Worm (Caenorhabditis elegans) whole organism, early embryonic: ENCODE results near the gene mtm-9.

Experiments
- B0310.2 ChIP-seq: sonication (generic microtip); optimal IDR thresholded peaks from 2 replicates; lab custom pipeline; 2016; ENCODE audit warnings: mild to moderate bottlenecking, missing genetic modification characterization, missing compliant biosample characterization
- F13C5.2 ChIP-seq: sonication (generic microtip); optimal IDR thresholded peaks from 2 replicates; lab custom pipeline; 2017; ENCODE audit warnings: mild to moderate bottlenecking, missing genetic modification characterization, inconsistent platforms, missing compliant biosample characterization
- aly-1 ChIP-seq: sonication (generic microtip); optimal IDR thresholded peaks from 2 replicates; lab custom pipeline; 2016; ENCODE audit warnings: missing genetic modification characterization, missing compliant biosample characterization
- ama-1 ChIP-seq: fragments of 150-350 bp; optimal IDR thresholded peaks from 2 replicates; lab custom pipeline; 2014
- ceh-13 ChIP-seq: fragments of 200-800 bp; sonication (Bioruptor generic); optimal IDR thresholded peaks from 2 replicates; lab custom pipeline; 2018; ENCODE audit warnings: mild to moderate bottlenecking, missing genetic modification characterization, missing compliant biosample characterization
- ceh-36 ChIP-seq: sonication (generic microtip); optimal IDR thresholded peaks from 2 replicates; lab custom pipeline; 2016; ENCODE audit warnings: missing genetic modification characterization, inconsistent platforms, missing compliant biosample characterization
- ets-7 ChIP-seq: sonication (generic microtip); optimal IDR thresholded peaks from 2 replicates; lab custom pipeline; 2016; ENCODE audit warnings: missing genotype, missing genetic modification characterization, missing compliant biosample characterization
- flt-1 ChIP-seq: fragments of 200-800 bp; sonication (Bioruptor generic); IDR thresholded peaks from 2 replicates; pipeline ENCODE4 v1.3.6; 2022; ENCODE audit warnings: missing genetic modification characterization, missing compliant biosample characterization
- hmbx-1 ChIP-seq: sonication (generic microtip); optimal IDR thresholded peaks from 2 replicates; lab custom pipeline; 2016; ENCODE audit warnings: mild to moderate bottlenecking, missing genetic modification characterization, missing compliant biosample characterization
- hmg-4 ChIP-seq: fragments of 200-800 bp; sonication (Bioruptor generic); optimal IDR thresholded peaks from 2 replicates; lab custom pipeline; 2018; ENCODE audit warnings: mild to moderate bottlenecking, missing genetic modification characterization, missing compliant biosample characterization
- hnd-1 ChIP-seq: sonication (generic microtip); optimal IDR thresholded peaks from 2 replicates; lab custom pipeline; 2016; ENCODE audit warnings: missing genetic modification characterization, missing compliant biosample characterization
- pes-1 ChIP-seq: fragments of 200-800 bp; sonication (Bioruptor generic); IDR thresholded peaks from 2 replicates; pipeline ENCODE4 v1.3.6; 2022; ENCODE audit warnings: missing genetic modification reagents, missing genetic modification characterization, missing compliant biosample characterization
- scrt-1 ChIP-seq: fragments of 200-800 bp; sonication (Bioruptor generic); IDR thresholded peaks from 2 replicates; pipeline ENCODE4 v1.3.6; 2022; ENCODE audit warnings: missing genetic modification characterization, missing compliant biosample characterization
- sea-1 ChIP-seq: fragments of 200-800 bp; sonication (Bioruptor generic); conservative IDR thresholded peaks from 2 replicates; pipeline ENCODE4 v1.3.6; 2022; ENCODE audit warnings: missing genetic modification characterization, missing compliant biosample characterization
- tbx-11 ChIP-seq: fragments of 200-800 bp; sonication (Bioruptor generic); IDR thresholded peaks from 2 replicates; pipeline ENCODE4 v1.3.6; 2022; ENCODE audit warnings: missing genetic modification characterization, missing compliant biosample characterization
- tbx-37 ChIP-seq: fragments of 200-800 bp; sonication (Bioruptor generic); conservative IDR thresholded peaks from 2 replicates; pipeline ENCODE4 v1.3.6; 2022; ENCODE audit warnings: missing genetic modification reagents, missing genetic modification characterization, missing compliant biosample characterization
- tra-4 ChIP-seq: sonication (generic microtip); optimal IDR thresholded peaks from 2 replicates; lab custom pipeline; 2017; ENCODE audit warnings: missing genetic modification characterization, missing compliant biosample characterization

mtm-9 gene

ce11 chrV:3717751-3718150, 25.6 kb upstream of the mtm-9 start:
- no peak for TF ChIP-seq pes-1
- TF ChIP-seq tbx-11: no peak
- no peak for TF ChIP-seq scrt-1 (GFP tag; lab: Robert Waterston, UW)

- no peak for TF ChIP-seq hmg-4 (GFP tag; lab: Kevin White, UChicago)
- no peak for TF ChIP-seq tra-4 (tag; lab: Kevin White, UChicago)
- no peak for TF ChIP-seq flt-1
- no peak for TF ChIP-seq sea-1 (GFP tag; lab: Robert Waterston, UW)
- TF ChIP-seq hnd-1 (tag; lab: Kevin White, UChicago): no peak
- TF ChIP-seq aly-1 (tag; lab: Kevin White, UChicago): no peak
- TF ChIP-seq ceh-13 (GFP tag; lab: Kevin White, UChicago): no peak
- TF ChIP-seq ama-1 (lab: Kevin White, UChicago): no peak
- no peak for TF ChIP-seq F13C5.2
- TF ChIP-seq tbx-11: no peak
- no peak for TF ChIP-seq ets-7 (tag; lab: Kevin White, UChicago)
- TF ChIP-seq pes-1: no peak
- TF ChIP-seq hmbx-1 (tag; lab: Kevin White, UChicago): no peak
- no peak for TF ChIP-seq B0310.2
- TF ChIP-seq tbx-37 (GFP tag; lab: Robert Waterston, UW): no peak
- TF ChIP-seq scrt-1 (GFP tag; lab: Robert Waterston, UW): no peak
- TF ChIP-seq ceh-36: no peak
These were observed 24.9 kb upstream of the mtm-9 start for ce11 chrV:3718507-3718906.

ce11 chrV:3724772-3725171, 18.6 kb upstream of the mtm-9 start, which contains the start of gene str-30:
TSS of gene str-30 (plus strand) at chrV:3725072.
- no peak for TF ChIP-seq hmbx-1 (tag; lab: Kevin White, UChicago)
- TF ChIP-seq B0310.2: no peak
- TF ChIP-seq pes-1: no peak
- no peak for TF ChIP-seq tbx-11
- no peak for TF ChIP-seq sea-1 (GFP tag; lab: Robert Waterston, UW)
- no peak for TF ChIP-seq tra-4 (tag; lab: Kevin White, UChicago)
- TF ChIP-seq hmg-4 (GFP tag; lab: Kevin White, UChicago): no peak
- TF ChIP-seq tbx-37 (GFP tag; lab: Robert Waterston, UW): no peak

ce11 chrV:3738409-3738808, 5.0 kb upstream of the mtm-9 start:
- TF ChIP-seq B0310.2 (no peak), hmbx-1 (tag; lab: Kevin White, UChicago) (no peak), hmg-4 (GFP tag; lab: Kevin White, UChicago) (no peak), F13C5.2 (no peak), scrt-1 (GFP tag; lab: Robert Waterston, UW) (no peak), hnd-1 (tag; lab: Kevin White, UChicago) (no peak), pes-1 (no peak), ceh-13 (GFP tag; lab: Kevin White, UChicago) (no peak), ceh-36 (no peak), sea-1 (GFP tag; lab: Robert Waterston, UW) (no peak), ama-1 (lab: Kevin White, UChicago) (no peak), ets-7 (tag; lab: Kevin White, UChicago) (no peak), tbx-11 (no peak), tbx-37 (GFP tag; lab: Robert Waterston, UW) (no peak), aly-1 (tag; lab: Kevin White, UChicago) (no peak), tra-4 (tag; lab: Kevin White, UChicago) (no peak)

- TF ChIP-seq tbx-11: no peak
- TF ChIP-seq hmg-4 (GFP tag; lab: Kevin White, UChicago): no peak
- TF ChIP-seq scrt-1 (GFP tag; lab: Robert Waterston, UW): no peak
- no peak for TF ChIP-seq ama-1 (lab: Kevin White, UChicago)
- no peak for TF ChIP-seq aly-1 (tag; lab: Kevin White, UChicago)
- TF ChIP-seq B0310.2: no peak
- no peak for TF ChIP-seq flt-1
- no peak for TF ChIP-seq tra-4 (tag; lab: Kevin White, UChicago)
- TF ChIP-seq ets-7 (tag; lab: Kevin White, UChicago): no peak
- no peak for TF ChIP-seq pes-1
- no peak for TF ChIP-seq ceh-36
- TF ChIP-seq sea-1 (GFP tag; lab: Robert Waterston, UW): no peak
- no peak for TF ChIP-seq F13C5.2
- no peak for TF ChIP-seq tbx-37 (GFP tag; lab: Robert Waterston, UW)
- TF ChIP-seq hnd-1 (tag; lab: Kevin White, UChicago): no peak
- TF ChIP-seq hmbx-1 (tag; lab: Kevin White, UChicago): no peak
- no peak for TF ChIP-seq ceh-13 (GFP tag; lab: Kevin White, UChicago)
These were observed 4.1 kb upstream of the mtm-9 start, which contains the start of gene hpo-36 for ce11 chrV:3739302-3739701. TSS of gene hpo-36 (minus strand) at chrV:3739402.

ce11 chrV:3750328-3750727, 7.0 kb downstream of the mtm-9 start:
- TF ChIP-seq tra-4 (tag; lab: Kevin White, UChicago): no peak
- TF ChIP-seq ama-1 (lab: Kevin White, UChicago): no peak
- no peak for TF ChIP-seq sea-1 (GFP tag; lab: Robert Waterston, UW)
- no peak for TF ChIP-seq F13C5.2
- no peak for TF ChIP-seq scrt-1 (GFP tag; lab: Robert Waterston, UW)
- no peak for TF ChIP-seq ceh-36
- no peak for TF ChIP-seq B0310.2
- TF ChIP-seq hmg-4 (GFP tag; lab: Kevin White, UChicago): no peak
- no peak for TF ChIP-seq flt-1

- TF ChIP-seq hmbx-1 (tag; lab: Kevin White, UChicago): no peak
- no peak for TF ChIP-seq aly-1 (tag; lab: Kevin White, UChicago)
- no peak for TF ChIP-seq ama-1 (lab: Kevin White, UChicago)
- no peak for TF ChIP-seq hnd-1 (tag; lab: Kevin White, UChicago)
These were observed 13.5 kb downstream of the mtm-9 start, which contains the start of gene gid-7 for ce11 chrV:3756887-3757286. TSS of gene gid-7 (minus strand) at chrV:3757074.

ce11 chrV:3759419-3759915, 16.1 kb downstream of the mtm-9 start, which contains the start of gene chk-1:
TSS of gene chk-1 (minus strand) at chrV:3759469.
- no peak for TF ChIP-seq ets-7 (tag; lab: Kevin White, UChicago)
- peak; percentile 14 for TF ChIP-seq F13C5.2
